Worm (Caenorhabditis elegans) whole organism, late embryonic: Measurements from ENCODE around the gene C23H3.2.

Experiments
- C38D4.7 ChIP-seq: fragments of 200-800 bp; sonication (Bioruptor generic); optimal IDR thresholded peaks from 2 replicates; lab custom pipeline; 2018; ENCODE audit warnings: mild to moderate bottlenecking, missing genetic modification characterization, moderate library complexity, missing compliant biosample characterization
- F13H6.1 ChIP-seq: sonication (generic microtip); optimal IDR thresholded peaks from 2 replicates; lab custom pipeline; 2016; ENCODE audit warnings: missing genetic modification characterization, missing compliant biosample characterization
- K09A11.1 ChIP-seq: sonication (generic microtip); optimal IDR thresholded peaks from 2 replicates; lab custom pipeline; 2017; ENCODE audit warnings: antibody characterized with exemption, mild to moderate bottlenecking, missing genetic modification characterization, missing compliant biosample characterization; ENCODE audit not compliant: insufficient read depth
- Y22D7AL.16 ChIP-seq: sonication (generic microtip); optimal IDR thresholded peaks from 2 replicates; lab custom pipeline; 2016; ENCODE audit warnings: missing genetic modification characterization, missing compliant biosample characterization
- ama-1 ChIP-seq: fragments of 150-350 bp; optimal IDR thresholded peaks from 2 replicates; lab custom pipeline; 2014
- ceh-18 ChIP-seq: sonication (generic microtip); optimal IDR thresholded peaks from 2 replicates; lab custom pipeline; 2016; ENCODE audit warnings: missing genetic modification characterization, missing compliant biosample characterization
- ceh-19 ChIP-seq: fragments of 200-800 bp; sonication (Bioruptor generic); optimal IDR thresholded peaks from 2 replicates; lab custom pipeline; 2018; ENCODE audit warnings: mild to moderate bottlenecking, missing genetic modification characterization, missing compliant biosample characterization
- ceh-2 ChIP-seq: sonication (generic microtip); optimal IDR thresholded peaks from 2 replicates; lab custom pipeline; 2016; ENCODE audit warnings: missing genotype, missing genetic modification characterization, missing compliant biosample characterization
- ceh-24 ChIP-seq: sonication (generic microtip); optimal IDR thresholded peaks from 2 replicates; lab custom pipeline; 2016; ENCODE audit warnings: mild to moderate bottlenecking, missing genetic modification characterization, missing compliant biosample characterization
- ceh-45 ChIP-seq: fragments of 200-800 bp; sonication (Bioruptor generic); IDR thresholded peaks from 2 replicates; pipeline ENCODE4 v1.3.6; 2022; ENCODE audit warnings: missing genetic modification reagents, missing genetic modification characterization, missing compliant biosample characterization
- ceh-48 ChIP-seq: sonication (generic microtip); optimal IDR thresholded peaks from 2 replicates; lab custom pipeline; 2016; ENCODE audit warnings: missing genetic modification characterization, inconsistent platforms, missing compliant biosample characterization
- ceh-6 ChIP-seq: fragments of 200-800 bp; sonication (Bioruptor generic); optimal IDR thresholded peaks from 2 replicates; lab custom pipeline; 2018; ENCODE audit warnings: mild to moderate bottlenecking, missing genetic modification characterization, missing compliant biosample characterization
- che-1 ChIP-seq: sonication (generic microtip); optimal IDR thresholded peaks from 2 replicates; lab custom pipeline; 2016; ENCODE audit warnings: mild to moderate bottlenecking, missing genetic modification characterization, missing compliant biosample characterization
- dve-1 ChIP-seq: sonication (generic microtip); optimal IDR thresholded peaks from 2 replicates; lab custom pipeline; 2017; ENCODE audit warnings: antibody characterized with exemption, mild to moderate bottlenecking, missing genetic modification characterization, missing compliant biosample characterization
- elt-2 ChIP-seq: sonication (generic microtip); optimal IDR thresholded peaks from 2 replicates; lab custom pipeline; 2016; ENCODE audit warnings: missing genetic modification reagents, missing genetic modification characterization, missing compliant biosample characterization
- elt-4 ChIP-seq: sonication (generic microtip); optimal IDR thresholded peaks from 2 replicates; lab custom pipeline; 2016; ENCODE audit warnings: missing genetic modification characterization, missing compliant biosample characterization
- eyg-1 ChIP-seq: sonication (generic microtip); optimal IDR thresholded peaks from 2 replicates; lab custom pipeline; 2016; ENCODE audit warnings: missing genotype, missing genetic modification characterization, missing compliant biosample characterization
- fkh-10 ChIP-seq: fragments of 150-350 bp; optimal IDR thresholded peaks from 2 replicates; lab custom pipeline; 2014; ENCODE audit warnings: missing biosample characterization, missing genetic modification reagents, missing genetic modification characterization
- gmeb-2 ChIP-seq: sonication (generic microtip); optimal IDR thresholded peaks from 2 replicates; lab custom pipeline; 2016; ENCODE audit warnings: missing genetic modification characterization, inconsistent platforms, missing compliant biosample characterization
- hlh-13 ChIP-seq: fragments of 200-800 bp; sonication (Bioruptor generic); optimal IDR thresholded peaks from 2 replicates; lab custom pipeline; 2018; ENCODE audit warnings: mild to moderate bottlenecking, missing genetic modification characterization, missing compliant biosample characterization
- hlh-15 ChIP-seq: sonication (generic microtip); optimal IDR thresholded peaks from 2 replicates; lab custom pipeline; 2016; ENCODE audit warnings: missing genetic modification characterization, missing compliant biosample characterization
- hlh-6 ChIP-seq: sonication (generic microtip); optimal IDR thresholded peaks from 2 replicates; lab custom pipeline; 2016; ENCODE audit warnings: missing genotype, missing genetic modification characterization, missing compliant biosample characterization
- lim-6 ChIP-seq: sonication (generic microtip); optimal IDR thresholded peaks from 2 replicates; lab custom pipeline; 2016; ENCODE audit warnings: missing genetic modification characterization, missing compliant biosample characterization
- mec-3 ChIP-seq: sonication (generic microtip); optimal IDR thresholded peaks from 2 replicates; lab custom pipeline; 2016; ENCODE audit warnings: borderline replicate concordance, missing genetic modification characterization, missing compliant biosample characterization
- nfya-1 ChIP-seq: sonication (generic microtip); optimal IDR thresholded peaks from 2 replicates; lab custom pipeline; 2017; ENCODE audit warnings: missing genetic modification characterization, mild to moderate bottlenecking, missing compliant biosample characterization, antibody characterized with exemption, moderate library complexity
- nhr-232 ChIP-seq: sonication (generic microtip); optimal IDR thresholded peaks from 2 replicates; lab custom pipeline; 2016; ENCODE audit warnings: missing genetic modification characterization, missing compliant biosample characterization
- odd-2 ChIP-seq: sonication (generic microtip); optimal IDR thresholded peaks from 2 replicates; lab custom pipeline; 2017; ENCODE audit warnings: antibody characterized with exemption, mild to moderate bottlenecking, missing genetic modification characterization, missing compliant biosample characterization
- pag-3 ChIP-seq: sonication (generic microtip); optimal IDR thresholded peaks from 2 replicates; lab custom pipeline; 2016; ENCODE audit warnings: missing compliant biosample characterization, missing genetic modification characterization, borderline replicate concordance
- pqm-1 ChIP-seq: sonication (generic microtip); optimal IDR thresholded peaks from 2 replicates; lab custom pipeline; 2016; ENCODE audit warnings: missing genetic modification characterization, missing compliant biosample characterization
- pros-1 ChIP-seq: fragments of 150-350 bp; optimal IDR thresholded peaks from 2 replicates; lab custom pipeline; 2014; ENCODE audit warnings: missing biosample characterization, missing genetic modification reagents, missing genetic modification characterization
- ref-2 ChIP-seq: sonication (generic microtip); optimal IDR thresholded peaks from 2 replicates; lab custom pipeline; 2016; ENCODE audit warnings: missing genetic modification characterization, missing compliant biosample characterization
- rnt-1 ChIP-seq: sonication (generic microtip); optimal IDR thresholded peaks from 2 replicates; lab custom pipeline; 2016; ENCODE audit warnings: missing genetic modification characterization, missing compliant biosample characterization
- sdc-2 ChIP-seq: sonication (generic microtip); optimal IDR thresholded peaks from 2 replicates; lab custom pipeline; 2016; ENCODE audit warnings: missing genotype, missing genetic modification characterization, missing compliant biosample characterization
- sox-2 ChIP-seq: fragments of 200-800 bp; sonication (Bioruptor generic); IDR thresholded peaks from 2 replicates; pipeline ENCODE4 v1.3.6; 2022; ENCODE audit warnings: missing genetic modification reagents, missing genetic modification characterization, missing compliant biosample characterization
- sox-4 ChIP-seq: sonication (generic microtip); optimal IDR thresholded peaks from 2 replicates; lab custom pipeline; 2017; ENCODE audit warnings: mild to moderate bottlenecking, missing genetic modification characterization, inconsistent platforms, missing compliant biosample characterization
- syd-9 ChIP-seq: sonication (generic microtip); optimal IDR thresholded peaks from 2 replicates; lab custom pipeline; 2016; ENCODE audit warnings: mild to moderate bottlenecking, missing genetic modification characterization, moderate library complexity, missing compliant biosample characterization
- tbx-2 ChIP-seq: sonication (generic microtip); optimal IDR thresholded peaks from 2 replicates; lab custom pipeline; 2016; ENCODE audit warnings: missing genetic modification characterization, missing compliant biosample characterization
- tbx-7 ChIP-seq: sonication (generic microtip); optimal IDR thresholded peaks from 2 replicates; lab custom pipeline; 2016; ENCODE audit warnings: missing genotype, missing genetic modification characterization, missing compliant biosample characterization
- ttx-3 ChIP-seq: sonication (generic microtip); optimal IDR thresholded peaks from 2 replicates; lab custom pipeline; 2016; ENCODE audit warnings: missing genetic modification reagents, missing genetic modification characterization, missing compliant biosample characterization
- unc-42 ChIP-seq: sonication (generic microtip); optimal IDR thresholded peaks from 2 replicates; lab custom pipeline; 2016; ENCODE audit warnings: missing genotype, missing genetic modification characterization, missing compliant biosample characterization
- unc-86 ChIP-seq: sonication (generic microtip); optimal IDR thresholded peaks from 2 replicates; lab custom pipeline; 2016; ENCODE audit warnings: missing genetic modification characterization, missing compliant biosample characterization

Gene C23H3.2

ce11 chrII:67663-68062 is 6.5 kb downstream of the C23H3.2 start:
- no peak for TF ChIP-seq ama-1 (lab: Kevin White, UChicago)
- TF ChIP-seq ref-2 (tag; lab: Kevin White, UChicago): no peak
- TF ChIP-seq eyg-1: no peak
- TF ChIP-seq pros-1 (tag; lab: Kevin White, UChicago): no peak
- TF ChIP-seq K09A11.1 (tag; lab: Kevin White, UChicago): no peak
- no peak for TF ChIP-seq mec-3 (tag; lab: Kevin White, UChicago)
- no peak for TF ChIP-seq elt-4
- TF ChIP-seq C38D4.7 (GFP tag; lab: Kevin White, UChicago): no peak
- no peak for TF ChIP-seq ceh-6
- TF ChIP-seq nhr-232 (tag; lab: Kevin White, UChicago): no peak
- TF ChIP-seq sdc-2: no peak
- no peak for TF ChIP-seq hlh-13 (GFP tag; lab: Kevin White, UChicago)
- TF ChIP-seq hlh-15 (tag; lab: Kevin White, UChicago): no peak
- no peak for TF ChIP-seq pqm-1
- no peak for TF ChIP-seq che-1 (tag; lab: Kevin White, UChicago)
- TF ChIP-seq ceh-45 (GFP tag; lab: Robert Waterston, UW): no peak
- TF ChIP-seq sox-4 (tag; lab: Kevin White, UChicago): no peak
- TF ChIP-seq rnt-1 (tag; lab: Kevin White, UChicago): no peak
- no peak for TF ChIP-seq gmeb-2 (tag; lab: Kevin White, UChicago)

ce11 chrII:68757-69156 is 7.6 kb downstream of the C23H3.2 start:
- TF ChIP-seq pag-3 (tag; lab: Kevin White, UChicago) (no peak), tbx-7 (tag; lab: Kevin White, UChicago) (no peak), ceh-48 (tag; lab: Kevin White, UChicago) (no peak), ceh-19 (GFP tag; lab: Kevin White, UChicago) (no peak), ttx-3 (tag; lab: Kevin White, UChicago) (no peak), gmeb-2 (tag; lab: Kevin White, UChicago) (no peak), Y22D7AL.16 (tag; lab: Kevin White, UChicago) (no peak), ceh-2 (no peak), nfya-1 (tag; lab: Kevin White, UChicago) (no peak)

- no peak for TF ChIP-seq C38D4.7 (GFP tag; lab: Kevin White, UChicago)
- no peak for TF ChIP-seq gmeb-2 (tag; lab: Kevin White, UChicago)
- TF ChIP-seq sox-4 (tag; lab: Kevin White, UChicago): no peak
- TF ChIP-seq unc-86 (tag; lab: Kevin White, UChicago): no peak
- no peak for TF ChIP-seq dve-1 (tag; lab: Kevin White, UChicago)
- no peak for TF ChIP-seq lim-6 (tag; lab: Kevin White, UChicago)
- TF ChIP-seq hlh-6 (tag; lab: Kevin White, UChicago): no peak
- no peak for TF ChIP-seq hlh-13 (GFP tag; lab: Kevin White, UChicago)
Observed at ce11 chrII:69354-69753, 8.2 kb downstream of the C23H3.2 start, which contains the start of gene egl-26. Gene egl-26 (plus strand): TSS chrII:69654.

ce11 chrII:73329-73728 is 12.2 kb downstream of the C23H3.2 start:
- TF ChIP-seq F13H6.1 (no peak), gmeb-2 (tag; lab: Kevin White, UChicago) (no peak), ceh-18 (tag; lab: Kevin White, UChicago) (no peak), rnt-1 (tag; lab: Kevin White, UChicago) (no peak), ceh-24 (no peak), pros-1 (tag; lab: Kevin White, UChicago) (no peak), elt-2 (no peak), tbx-2 (tag; lab: Kevin White, UChicago) (no peak), fkh-10 (GFP tag; lab: Kevin White, UChicago) (peak; percentile 11), odd-2 (no peak), unc-42 (peak; percentile 97), sox-2 (GFP tag; lab: Robert Waterston, UW) (no peak), syd-9 (tag; lab: Kevin White, UChicago) (no peak)
